Worm (Caenorhabditis elegans) whole organism, L4 larva: ENCODE measurements around the gene unc-71.

Experiments used
- D1046.2 ChIP-seq: fragments of 200-800 bp; sonication (Bioruptor generic); IDR thresholded peaks from 2 replicates; pipeline ENCODE4 v1.3.6; 2022; ENCODE audit warnings: missing genetic modification characterization, missing compliant biosample characterization
- F26F4.8 ChIP-seq: fragments of 200-800 bp; sonication (Bioruptor generic); conservative IDR thresholded peaks from 2 replicates; pipeline ENCODE4 v1.3.6; 2022; ENCODE audit warnings: missing genetic modification characterization, missing compliant biosample characterization
- F37D6.2 ChIP-seq: sonication (generic microtip); optimal IDR thresholded peaks from 2 replicates; lab custom pipeline; 2016; ENCODE audit warnings: mild to moderate bottlenecking, missing genetic modification characterization, missing compliant biosample characterization
- F49E8.2 ChIP-seq: sonication (generic microtip); optimal IDR thresholded peaks from 2 replicates; lab custom pipeline; 2016; ENCODE audit warnings: missing compliant biosample characterization, mild to moderate bottlenecking, missing genetic modification characterization, borderline replicate concordance
- T26A8.4 ChIP-seq: fragments of 200-800 bp; sonication (Bioruptor generic); IDR thresholded peaks from 2 replicates; pipeline ENCODE4 v1.3.6; 2022; ENCODE audit warnings: missing genetic modification characterization, missing compliant biosample characterization
- Y105C5A.15 ChIP-seq: fragments of 200-800 bp; sonication (Bioruptor generic); IDR thresholded peaks from 2 replicates; pipeline ENCODE4 v1.3.6; 2022; ENCODE audit warnings: missing genetic modification characterization, missing compliant biosample characterization
- aha-1 ChIP-seq: fragments of 150-350 bp; peaks from one replicate; lab custom pipeline; 2014; ENCODE audit warnings: missing biosample characterization, missing genetic modification characterization
- attf-4 ChIP-seq: sonication (generic microtip); optimal IDR thresholded peaks from 3 replicates; lab custom pipeline; 2017; ENCODE audit warnings: missing biosample characterization, missing genetic modification characterization
- ceh-20 ChIP-seq: fragments of 200-800 bp; sonication (Bioruptor generic); IDR thresholded peaks from 2 replicates; pipeline ENCODE4 v1.3.6; 2022; ENCODE audit warnings: missing genetic modification reagents, missing genetic modification characterization, missing compliant biosample characterization
- ceh-32 ChIP-seq: sonication (generic microtip); optimal IDR thresholded peaks from 2 replicates; lab custom pipeline; 2016; ENCODE audit warnings: mild to moderate bottlenecking, missing genetic modification characterization, missing compliant biosample characterization; ENCODE audit not compliant: poor library complexity
- ceh-44 ChIP-seq: fragments of 200-800 bp; sonication (Bioruptor generic); IDR thresholded peaks from 2 replicates; pipeline ENCODE4 v1.3.6; 2022; ENCODE audit warnings: missing genetic modification reagents, missing genetic modification characterization, missing compliant biosample characterization
- ceh-62 ChIP-seq: sonication (generic microtip); optimal IDR thresholded peaks from 2 replicates; lab custom pipeline; 2017; ENCODE audit warnings: missing biosample characterization, missing genetic modification characterization
- ceh-82 ChIP-seq: sonication (generic microtip); optimal IDR thresholded peaks from 2 replicates; lab custom pipeline; 2017; ENCODE audit warnings: missing biosample characterization, missing genetic modification characterization
- cey-2 ChIP-seq: sonication (generic microtip); optimal IDR thresholded peaks from 3 replicates; lab custom pipeline; 2017; ENCODE audit warnings: missing genetic modification characterization, mild to moderate bottlenecking, missing compliant biosample characterization, antibody characterized with exemption, borderline replicate concordance; ENCODE audit not compliant: insufficient read depth
- ctbp-1 ChIP-seq: fragments of 200-800 bp; sonication (Bioruptor generic); IDR thresholded peaks from 2 replicates; pipeline ENCODE4 v1.3.6; 2022; ENCODE audit warnings: missing genetic modification reagents, missing genetic modification characterization, missing compliant biosample characterization
- daf-12 ChIP-seq: fragments of 150-350 bp; optimal IDR thresholded peaks from 2 replicates; lab custom pipeline; 2014; ENCODE audit warnings: missing biosample characterization, missing genetic modification reagents, missing genetic modification characterization
- daf-16 ChIP-seq, 3 experiments: sonication (generic microtip); optimal IDR thresholded peaks; 2 replicates each; lab custom pipeline; 2016 to 2017; ENCODE audit warnings: missing genetic modification characterization in 3 of 3, missing genetic modification reagents in 3 of 3, mild to moderate bottlenecking in 2 of 3, missing compliant biosample characterization in 2 of 3, missing biosample characterization in 1 of 3, moderate library complexity in 1 of 3
- daf-19 ChIP-seq: fragments of 200-800 bp; sonication (Bioruptor generic); conservative IDR thresholded peaks from 2 replicates; pipeline ENCODE4 v1.3.6; 2022; ENCODE audit warnings: missing genetic modification characterization, missing compliant biosample characterization
- dmd-8 ChIP-seq: fragments of 200-800 bp; sonication (Bioruptor generic); IDR thresholded peaks from 2 replicates; pipeline ENCODE4 v1.3.6; 2022; ENCODE audit warnings: missing genetic modification characterization, missing compliant biosample characterization
- dpl-1 ChIP-seq: fragments of 150-350 bp; optimal IDR thresholded peaks from 2 replicates; lab custom pipeline; 2014; ENCODE audit warnings: missing biosample characterization, missing genetic modification reagents, missing genetic modification characterization
- egl-27 ChIP-seq: sonication (generic microtip); optimal IDR thresholded peaks from 3 replicates; lab custom pipeline; 2017; ENCODE audit warnings: missing biosample characterization, missing genetic modification reagents, missing genetic modification characterization
- hif-1 ChIP-seq, 2 experiments: sonication (generic microtip); optimal IDR thresholded peaks; 2 replicates each; lab custom pipeline; 2016 to 2017; ENCODE audit warnings: missing compliant biosample characterization in 2 of 2, missing genetic modification characterization in 2 of 2, missing genetic modification reagents in 2 of 2, missing genotype in 2 of 2, mild to moderate bottlenecking in 1 of 2
- hlh-11 ChIP-seq: fragments of 200-800 bp; sonication (Bioruptor generic); optimal IDR thresholded peaks from 2 replicates; lab custom pipeline; 2018; ENCODE audit warnings: mild to moderate bottlenecking, missing genetic modification characterization, missing compliant biosample characterization
- hmg-1.1 ChIP-seq: fragments of 200-800 bp; sonication (Bioruptor generic); IDR thresholded peaks from 2 replicates; pipeline ENCODE4 v1.3.6; 2022; ENCODE audit warnings: missing genetic modification reagents, missing genetic modification characterization, missing compliant biosample characterization
- lim-7 ChIP-seq: fragments of 200-800 bp; sonication (Bioruptor generic); IDR thresholded peaks from 2 replicates; pipeline ENCODE4 v1.3.6; 2022; ENCODE audit warnings: missing genetic modification characterization, missing compliant biosample characterization
- lin-1 ChIP-seq: fragments of 200-800 bp; sonication (Bioruptor generic); IDR thresholded peaks from 2 replicates; pipeline ENCODE4 v1.3.6; 2022; ENCODE audit warnings: missing genetic modification reagents, missing genetic modification characterization, missing compliant biosample characterization
- lin-15B ChIP-seq: fragments of 150-350 bp; sonication (generic microtip); optimal IDR thresholded peaks from 3 replicates; lab custom pipeline; 2014; ENCODE audit warnings: missing biosample characterization, missing genetic modification characterization
- lin-38 ChIP-seq: fragments of 200-800 bp; sonication (Bioruptor generic); IDR thresholded peaks from 2 replicates; pipeline ENCODE4 v1.3.6; 2022; ENCODE audit warnings: missing genetic modification reagents, missing genetic modification characterization, missing compliant biosample characterization
- lir-3 ChIP-seq: sonication (generic microtip); optimal IDR thresholded peaks from 2 replicates; lab custom pipeline; 2016; ENCODE audit warnings: mild to moderate bottlenecking, missing genetic modification characterization, missing compliant biosample characterization
- mdl-1 ChIP-seq, 2 experiments: fragments of 150-350 bp in 1 of 2; sonication (generic microtip) in 1 of 2; optimal IDR thresholded peaks; 2 replicates each; lab custom pipeline; 2014 to 2017; ENCODE audit warnings: missing biosample characterization in 2 of 2, missing genetic modification characterization in 2 of 2
- mep-1 ChIP-seq: fragments of 150-350 bp; sonication (generic microtip); optimal IDR thresholded peaks from 3 replicates; lab custom pipeline; 2014; ENCODE audit warnings: missing biosample characterization, missing genetic modification characterization
- mes-2 ChIP-seq: sonication (generic microtip); optimal IDR thresholded peaks from 2 replicates; lab custom pipeline; 2016; ENCODE audit warnings: missing genotype, mild to moderate bottlenecking, missing genetic modification characterization, missing compliant biosample characterization; ENCODE audit not compliant: poor library complexity, severe bottlenecking
- mxl-2 ChIP-seq: fragments of 200-800 bp; sonication (Bioruptor generic); conservative IDR thresholded peaks from 2 replicates; pipeline ENCODE4 v1.3.6; 2022; ENCODE audit warnings: missing genetic modification reagents, missing genetic modification characterization, missing compliant biosample characterization
- mxl-3 ChIP-seq: fragments of 200-800 bp; sonication (Bioruptor generic); optimal IDR thresholded peaks from 2 replicates; lab custom pipeline; 2018; ENCODE audit warnings: mild to moderate bottlenecking, missing genetic modification characterization, missing compliant biosample characterization
- nhr-10 ChIP-seq: fragments of 150-350 bp; optimal IDR thresholded peaks from 2 replicates; lab custom pipeline; 2014; ENCODE audit warnings: missing biosample characterization, missing genetic modification characterization
- nhr-11 ChIP-seq: fragments of 150-350 bp; optimal IDR thresholded peaks from 2 replicates; lab custom pipeline; 2014; ENCODE audit warnings: missing biosample characterization, missing genetic modification characterization
- nhr-237 ChIP-seq: sonication (generic microtip); optimal IDR thresholded peaks from 2 replicates; lab custom pipeline; 2017; ENCODE audit warnings: missing biosample characterization, missing genetic modification characterization
- nhr-25 ChIP-seq: sonication (generic microtip); optimal IDR thresholded peaks from 2 replicates; lab custom pipeline; 2017; ENCODE audit warnings: missing genetic modification characterization, mild to moderate bottlenecking, missing compliant biosample characterization, antibody characterized with exemption, moderate library complexity, borderline replicate concordance; ENCODE audit not compliant: insufficient read depth
- nhr-41 ChIP-seq: fragments of 200-800 bp; sonication (Bioruptor generic); IDR thresholded peaks from 2 replicates; pipeline ENCODE4 v1.3.6; 2022; ENCODE audit warnings: missing genetic modification reagents, missing genetic modification characterization, missing compliant biosample characterization
- nhr-76 ChIP-seq: fragments of 150-350 bp; optimal IDR thresholded peaks from 2 replicates; lab custom pipeline; 2014; ENCODE audit warnings: missing biosample characterization, missing genetic modification characterization
- pha-4 ChIP-seq, 2 experiments: fragments of 150-350 bp in 1 of 2; fragments of 200-800 bp in 1 of 2; sonication (Bioruptor generic) in 1 of 2; IDR thresholded peaks in 1 of 2; optimal IDR thresholded peaks in 1 of 2; 2 replicates each; pipeline versions ENCODE4 v1.3.6 to Lab custom; 2014 to 2022; ENCODE audit warnings: missing genetic modification characterization in 2 of 2, missing genetic modification reagents in 2 of 2, missing biosample characterization in 1 of 2, missing compliant biosample characterization in 1 of 2
- pqm-1 ChIP-seq: sonication (generic microtip); optimal IDR thresholded peaks from 2 replicates; lab custom pipeline; 2017; ENCODE audit warnings: missing biosample characterization, missing genetic modification characterization
- rbr-2 ChIP-seq: sonication (generic microtip); optimal IDR thresholded peaks from 2 replicates; lab custom pipeline; 2016; ENCODE audit warnings: missing genotype, missing genetic modification characterization, missing compliant biosample characterization
- saeg-2 ChIP-seq: fragments of 200-800 bp; sonication (Bioruptor generic); IDR thresholded peaks from 2 replicates; pipeline ENCODE4 v1.3.6; 2022; ENCODE audit warnings: missing genetic modification reagents, missing genetic modification characterization, missing compliant biosample characterization
- sdz-12 ChIP-seq: fragments of 200-800 bp; sonication (Bioruptor generic); optimal IDR thresholded peaks from 2 replicates; lab custom pipeline; 2018; ENCODE audit warnings: mild to moderate bottlenecking, missing genetic modification characterization, missing compliant biosample characterization
- spr-1 ChIP-seq: sonication (generic microtip); optimal IDR thresholded peaks from 2 replicates; lab custom pipeline; 2016; ENCODE audit warnings: mild to moderate bottlenecking, missing genetic modification characterization, missing compliant biosample characterization
- tra-1 ChIP-seq: fragments of 200-800 bp; sonication (Bioruptor generic); IDR thresholded peaks from 2 replicates; pipeline ENCODE4 v1.3.6; 2022; ENCODE audit warnings: missing genetic modification reagents, missing genetic modification characterization, missing compliant biosample characterization
- unc-130 ChIP-seq: sonication (generic microtip); optimal IDR thresholded peaks from 2 replicates; lab custom pipeline; 2016; ENCODE audit warnings: missing genetic modification reagents, missing genetic modification characterization, missing compliant biosample characterization
- vab-7 ChIP-seq: fragments of 200-800 bp; sonication (Bioruptor generic); IDR thresholded peaks from 2 replicates; pipeline ENCODE4 v1.3.6; 2022; ENCODE audit warnings: missing genetic modification reagents, missing genetic modification characterization, missing compliant biosample characterization
- ztf-7 ChIP-seq: fragments of 150-350 bp; optimal IDR thresholded peaks from 2 replicates; lab custom pipeline; 2014; ENCODE audit warnings: missing biosample characterization, missing genetic modification characterization

Gene unc-71

ce11 chrIII:12841328-12841727 lies 50.2 kb downstream of the unc-71 start (continued):
- TF ChIP-seq vab-7 (no peak), F26F4.8 (no peak), mes-2 (peak; percentile 59), lim-7 (GFP tag; lab: Robert Waterston, UW) (no peak), lin-15B (tag; lab: Kevin White, UChicago) (no peak), Y105C5A.15 (GFP tag; lab: Robert Waterston, UW) (no peak), attf-4 (tag; lab: Kevin White, UChicago) (no peak), ztf-7 (tag; lab: Kevin White, UChicago) (no peak), nhr-25 (tag; lab: Kevin White, UChicago) (peak; percentile 78), mxl-2 (GFP tag; lab: Robert Waterston, UW) (no peak), daf-16 (GFP tag; optimal IDR thresholded peaks at IDR 0.05; lab: Kevin White, UChicago) (no peak), daf-16 (tag; optimal IDR thresholded peaks at IDR 0.05; lab: Kevin White, UChicago) (peak; percentile 48), nhr-76 (no peak), nhr-11 (tag; lab: Kevin White, UChicago) (peak; percentile 54), spr-1 (tag; lab: Kevin White, UChicago) (no peak), saeg-2 (GFP tag; lab: Robert Waterston, UW) (no peak), lin-38 (GFP tag; lab: Robert Waterston, UW) (no peak), F49E8.2 (tag; lab: Kevin White, UChicago) (no peak), sdz-12 (GFP tag; lab: Kevin White, UChicago) (no peak), daf-19 (no peak), pha-4 (GFP tag; IDR thresholded peaks at IDR 0.05; lab: Robert Waterston, UW) (peak; percentile 30; the same call in 1 of the 2 replicates), pha-4 (tag; optimal IDR thresholded peaks at IDR 0.05; lab: Kevin White, UChicago) (no peak), egl-27 (tag; lab: Kevin White, UChicago) (no peak), daf-12 (peak; percentile 48), nhr-237 (tag; lab: Kevin White, UChicago) (no peak), ceh-44 (no peak), ceh-82 (tag; lab: Kevin White, UChicago) (no peak), hif-1 (tag; optimal IDR thresholded peaks at IDR 0.05; lab: Kevin White, UChicago) (peak in 1 of 2 experiments; percentile 42), T26A8.4 (GFP tag; lab: Robert Waterston, UW) (no peak), mep-1 (tag; lab: Kevin White, UChicago) (peak; percentile 72), rbr-2 (tag; lab: Kevin White, UChicago) (peak; percentile 49), hmg-1.1 (GFP tag; lab: Robert Waterston, UW) (no peak), mdl-1 (tag; optimal IDR thresholded peaks at IDR 0.05; lab: Kevin White, UChicago) (peak; percentile 11 to 94), nhr-41 (no peak), dmd-8 (GFP tag; lab: Robert Waterston, UW) (no peak), cey-2 (no peak), lir-3 (no peak), nhr-10 (tag; lab: Kevin White, UChicago) (no peak), tra-1 (GFP tag; lab: Robert Waterston, UW) (0 out of 2 replicates have a peak, but pooled peaks have one; percentile 9), aha-1 (tag; lab: Kevin White, UChicago) (no peak), ceh-20 (GFP tag; lab: Robert Waterston, UW) (no peak), F37D6.2 (tag; lab: Kevin White, UChicago) (no peak), hlh-11 (tag; lab: Kevin White, UChicago) (peak; percentile 87), ceh-62 (tag; lab: Kevin White, UChicago) (no peak), D1046.2 (GFP tag; lab: Robert Waterston, UW) (no peak), ceh-32 (no peak), dpl-1 (GFP tag; lab: Kevin White, UChicago) (peak; percentile 24), lin-1 (GFP tag; lab: Robert Waterston, UW) (no peak), pqm-1 (tag; lab: Kevin White, UChicago) (no peak), ctbp-1 (GFP tag; lab: Robert Waterston, UW) (peak; percentile 67; the same call in 1 of the 2 replicates), mxl-3 (GFP tag; lab: Kevin White, UChicago) (peak; percentile 36), unc-130 (GFP tag; lab: Kevin White, UChicago) (no peak)
